Fruit fly (Drosophila melanogaster): ENCODE data around the gene CG13606.

Gene CG13606

dm6 chr3R:24231206-24231502 is 58.7 kb downstream of the CG13606 start (continued):
- TF ChIP-seq ci (GFP tag; IDR thresholded peaks at IDR 0.05) = 0 out of 3 replicates have a peak, but pooled peaks have one; percentile 8
- TF ChIP-seq CG34422 (GFP tag; IDR thresholded peaks at IDR 0.05) = peak; percentile 51; the same call in 1 of the 3 replicates
- TF ChIP-seq NFAT (GFP tag; IDR thresholded peaks at IDR 0.05) = no peak
- TF ChIP-seq Lpt (GFP tag; optimal IDR thresholded peaks at IDR 0.05) = no peak
- TF ChIP-seq Hr3 (GFP tag; optimal IDR thresholded peaks at IDR 0.05) = no peak
- peak in 1 of 2 experiments; percentile 5 for TF ChIP-seq Pdp1 (GFP tag; optimal IDR thresholded peaks at IDR 0.05)
- TF ChIP-seq CG4282 (GFP tag; optimal IDR thresholded peaks at IDR 0.05) = peak; percentile 6
- peak; percentile 58 for TF ChIP-seq HLHmδ (GFP tag; optimal IDR thresholded peaks at IDR 0.05)
- no peak for TF ChIP-seq B-H2 (GFP tag; optimal IDR thresholded peaks at IDR 0.05)
- peak; percentile 67; the same call in 2 of the 4 replicates for TF ChIP-seq chinmo (GFP tag; IDR thresholded peaks at IDR 0.05; ENCODE audit: partially characterized antibody)
- TF ChIP-seq mirr (GFP tag; optimal IDR thresholded peaks at IDR 0.05) = peak; percentile 37
- peak; percentile 12 for TF ChIP-seq Deaf1 (tag; optimal IDR thresholded peaks at IDR 0.05)
- peak; percentile 57; the same call in 2 of the 3 replicates for TF ChIP-seq Opbp (GFP tag; IDR thresholded peaks at IDR 0.05; ENCODE audit: partially characterized antibody)
- TF ChIP-seq stwl (tag; optimal IDR thresholded peaks at IDR 0.05) = peak; percentile 27
- no peak for TF ChIP-seq Tbp (GFP tag; optimal IDR thresholded peaks at IDR 0.05)
- peak in 1 of 2 experiments; percentile 6 for TF ChIP-seq crp (GFP tag; optimal IDR thresholded peaks at IDR 0.05)
- TF ChIP-seq Nf-YA (GFP tag; IDR thresholded peaks at IDR 0.05) = no peak
- no peak for TF ChIP-seq NfI (GFP tag; optimal IDR thresholded peaks at IDR 0.05)
- TF ChIP-seq vvl (GFP tag; IDR thresholded peaks at IDR 0.05) = 0 out of 2 replicates have a peak, but pooled peaks have one; percentile 20
- TF ChIP-seq da (GFP tag; optimal IDR thresholded peaks at IDR 0.05) = no peak
- no peak for TF ChIP-seq sisA (GFP tag; IDR thresholded peaks at IDR 0.05)
- 0 out of 2 replicates have a peak, but pooled peaks have one; percentile 6 for TF ChIP-seq Ada2b (GFP tag; IDR thresholded peaks at IDR 0.05)
- TF ChIP-seq odd (GFP tag; optimal IDR thresholded peaks at IDR 0.05) = no peak

DNA sequence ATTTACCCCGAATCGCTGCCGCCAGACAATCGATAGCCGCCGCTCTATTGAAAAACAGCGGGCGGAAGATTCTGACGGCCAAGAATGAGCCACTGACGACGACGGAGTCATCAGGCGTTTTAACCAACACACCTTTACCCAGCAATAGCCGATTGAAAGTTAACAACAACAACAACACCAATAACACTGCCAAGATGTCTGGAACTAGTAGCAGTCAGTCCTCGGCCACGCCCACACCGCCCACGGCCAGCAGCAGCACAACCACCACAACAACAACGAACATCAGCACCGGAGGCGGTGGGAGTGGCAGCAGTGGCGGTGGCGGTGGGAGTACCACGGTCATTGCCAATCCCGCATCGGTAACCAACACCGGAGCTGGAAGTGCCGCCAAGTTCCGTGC is 59.5 kb downstream of the CG13606 start:
- peak in 1 of 2 experiments; percentile 57 for TF ChIP-seq Dfd (GFP tag; optimal IDR thresholded peaks at IDR 0.05)
- TF ChIP-seq maf-S (GFP tag; optimal IDR thresholded peaks at IDR 0.05) = no peak
- no peak for TF ChIP-seq org-1 (GFP tag; optimal IDR thresholded peaks at IDR 0.05)
- TF ChIP-seq Adf1 (GFP tag; IDR thresholded peaks at IDR 0.05) = no peak
- TF ChIP-seq lilli (GFP tag; optimal IDR thresholded peaks at IDR 0.05) = no peak
- TF ChIP-seq CG17912 (GFP tag; optimal IDR thresholded peaks at IDR 0.05) = no peak
- TF ChIP-seq Rx (GFP tag; IDR thresholded peaks at IDR 0.05) = no peak
- no peak for TF ChIP-seq CG14014 (GFP tag; IDR thresholded peaks at IDR 0.05)
- no peak for TF ChIP-seq CG8944 (GFP tag; optimal IDR thresholded peaks at IDR 0.05)
- no peak for TF ChIP-seq CG14050 (GFP tag; IDR thresholded peaks at IDR 0.05)
- TF ChIP-seq gce (GFP tag; IDR thresholded peaks at IDR 0.05) = no peak
- no peak for TF ChIP-seq twi (tag; optimal IDR thresholded peaks at IDR 0.05)
- TF ChIP-seq prd (optimal IDR thresholded peaks at IDR 0.05) = no peak
- TF ChIP-seq prd (GFP tag; IDR thresholded peaks at IDR 0.05) = 0 out of 3 replicates have a peak, but pooled peaks have one; percentile 3
- TF ChIP-seq usp (GFP tag; optimal IDR thresholded peaks at IDR 0.05) = no peak
- no peak for TF ChIP-seq kah (GFP tag; optimal IDR thresholded peaks at IDR 0.05)
- TF ChIP-seq CG9876 (GFP tag; optimal IDR thresholded peaks at IDR 0.05) = no peak
- no peak for TF ChIP-seq CG12236 (GFP tag; optimal IDR thresholded peaks at IDR 0.05)
- TF ChIP-seq CG31224 (GFP tag; IDR thresholded peaks at IDR 0.05) = no peak
- TF ChIP-seq CG4360 (GFP tag; IDR thresholded peaks at IDR 0.05) = peak; percentile 49
- TF ChIP-seq Antp (GFP tag; optimal IDR thresholded peaks at IDR 0.05) = no peak

Data from whole organism, embryonic.